Fruit fly (Drosophila melanogaster): ENCODE data around the gene CG9578.

CG9578 gene

DNA sequence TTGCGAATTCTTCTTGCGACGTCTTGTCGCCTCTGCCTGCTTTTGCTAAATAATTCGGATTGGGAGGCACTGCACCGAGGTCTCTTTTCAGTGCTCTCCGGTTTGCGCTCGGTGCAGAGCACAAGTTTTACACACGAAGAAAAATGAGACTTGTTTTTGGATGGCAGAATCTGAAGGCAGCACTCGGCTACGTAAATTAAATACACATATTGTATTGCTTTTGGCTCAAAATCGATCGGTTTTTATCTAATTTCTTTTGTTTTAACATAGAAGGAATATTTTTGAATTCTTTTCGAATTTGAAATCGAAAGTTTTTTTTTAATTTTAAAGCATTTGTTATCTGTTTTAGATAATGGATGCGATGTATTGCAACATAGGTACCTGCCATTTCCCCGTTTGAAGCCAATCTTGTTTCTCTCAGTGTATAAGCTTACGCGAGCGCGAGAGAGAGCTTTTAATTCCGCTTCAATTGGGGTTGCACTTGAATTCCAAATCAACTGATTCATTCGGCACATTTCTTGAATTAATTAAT, 3.5 kb downstream of the CG9578 start, which contains the start of gene AnxB10 (continued):
- TF ChIP-seq CG9876 (GFP tag; optimal IDR thresholded peaks at IDR 0.05) (no peak), CG18476 (GFP tag; optimal IDR thresholded peaks at IDR 0.05) (peak; percentile 52), Taf1 (GFP tag; IDR thresholded peaks at IDR 0.05) (no peak), NK7.1 (GFP tag; optimal IDR thresholded peaks at IDR 0.05) (no peak), CG2678 (tag; optimal IDR thresholded peaks at IDR 0.05) (peak; percentile 79), CG10654 (GFP tag; optimal IDR thresholded peaks at IDR 0.05) (peak; percentile 56), Atf-2 (GFP tag; optimal IDR thresholded peaks at IDR 0.05) (peak; percentile 5), Abd-B (GFP tag; optimal IDR thresholded peaks at IDR 0.05) (peak; percentile 41), knrl (GFP tag; IDR thresholded peaks at IDR 0.05; ENCODE audit: partially characterized antibody) (no peak), CG14710 (tag; optimal IDR thresholded peaks at IDR 0.05) (peak; percentile 39), Dref (GFP tag; IDR thresholded peaks at IDR 0.05) (no peak), CG17912 (GFP tag; optimal IDR thresholded peaks at IDR 0.05) (no peak), YL-1 (GFP tag; optimal IDR thresholded peaks at IDR 0.05) (no peak), ap (GFP tag; IDR thresholded peaks at IDR 0.05) (no peak), CG6854 (GFP tag; optimal IDR thresholded peaks at IDR 0.05) (peak; percentile 60), CG12391 (tag; optimal IDR thresholded peaks at IDR 0.05) (peak; percentile 46), C15 (GFP tag; IDR thresholded peaks at IDR 0.05) (no peak), CG12299 (tag; optimal IDR thresholded peaks at IDR 0.05) (no peak), Sry-β (GFP tag; optimal IDR thresholded peaks at IDR 0.05) (no peak), CG6272 (GFP tag; IDR thresholded peaks at IDR 0.05) (no peak), CG16813 (GFP tag; IDR thresholded peaks at IDR 0.05; ENCODE audit: partially characterized antibody) (no peak), tin (GFP tag; optimal IDR thresholded peaks at IDR 0.05) (peak; percentile 54), MBD-R2 (GFP tag; IDR thresholded peaks at IDR 0.05) (peak; percentile 21; the same call in 1 of the 2 replicates), H15 (GFP tag; IDR thresholded peaks at IDR 0.05) (0 out of 3 replicates have a peak, but pooled peaks have one; percentile 24), CG2116 (GFP tag; optimal IDR thresholded peaks at IDR 0.05) (no peak), Hey (tag; optimal IDR thresholded peaks at IDR 0.05) (no peak), CG3726 (GFP tag; IDR thresholded peaks at IDR 0.05) (no peak), pb (GFP tag; optimal IDR thresholded peaks at IDR 0.05) (peak; percentile 33), CG2129 (GFP tag; IDR thresholded peaks at IDR 0.05; ENCODE audit: partially characterized antibody) (no peak), CG8765 (GFP tag; IDR thresholded peaks at IDR 0.05) (no peak), gfzf (GFP tag; optimal IDR thresholded peaks at IDR 0.05) (no peak), Awh (GFP tag; IDR thresholded peaks at IDR 0.05) (no peak), Sox100B (GFP tag; optimal IDR thresholded peaks at IDR 0.05) (peak; percentile 82), Optix (GFP tag; IDR thresholded peaks at IDR 0.05) (no peak), NC2α (GFP tag; optimal IDR thresholded peaks at IDR 0.05) (no peak), bab2 (GFP tag; optimal IDR thresholded peaks at IDR 0.05) (peak; percentile 31), so (GFP tag; IDR thresholded peaks at IDR 0.05) (peak; percentile 51; the same call in 1 of the 3 replicates), Adf1 (GFP tag; IDR thresholded peaks at IDR 0.05) (no peak), CG4820 (GFP tag; optimal IDR thresholded peaks at IDR 0.05) (peak; percentile 64), CG1024 (GFP tag; IDR thresholded peaks at IDR 0.05) (no peak), Camta (GFP tag; optimal IDR thresholded peaks at IDR 0.05) (peak; percentile 24), CG3838 (GFP tag; optimal IDR thresholded peaks at IDR 0.05) (no peak), eve (GFP tag; optimal IDR thresholded peaks at IDR 0.05) (no peak), gsb (GFP tag; IDR thresholded peaks at IDR 0.05) (no peak), CG12744 (GFP tag; optimal IDR thresholded peaks at IDR 0.05) (no peak), CG15601 (tag; optimal IDR thresholded peaks at IDR 0.05) (peak; percentile 7), CG15073 (GFP tag; optimal IDR thresholded peaks at IDR 0.05) (no peak), onecut (GFP tag; IDR thresholded peaks at IDR 0.05) (peak; percentile 43), CG4707 (GFP tag; optimal IDR thresholded peaks at IDR 0.05) (no peak), CG34376 (GFP tag; optimal IDR thresholded peaks at IDR 0.05) (no peak), sna (GFP tag; IDR thresholded peaks at IDR 0.05; ENCODE audit: partially characterized antibody) (no peak)
